Fruit fly (Drosophila melanogaster) whole organism, embryonic: ENCODE results near the gene unk.

ENCODE experiments used
- Asciz ChIP-seq: fragments of 200-800 bp; sonication (Bioruptor generic); optimal IDR thresholded peaks from 2 replicates; lab custom pipeline; 2017; ENCODE audit warnings: missing biosample characterization, mild to moderate bottlenecking, missing genetic modification characterization, missing genetic modification reagents
- CG10431 ChIP-seq: fragments of 200-800 bp; sonication (Bioruptor generic); optimal IDR thresholded peaks from 3 replicates; lab custom pipeline; 2018; ENCODE audit warnings: missing biosample characterization, mild to moderate bottlenecking, missing genetic modification characterization
- CG10654 ChIP-seq: fragments of 200-800 bp; sonication (Bioruptor generic); optimal IDR thresholded peaks from 2 replicates; lab custom pipeline; 2016; ENCODE audit warnings: missing biosample characterization, missing genetic modification characterization
- CG11398 ChIP-seq: fragments of 200-800 bp; sonication (Bioruptor generic); optimal IDR thresholded peaks from 2 replicates; lab custom pipeline; 2016; ENCODE audit warnings: missing biosample characterization, missing genetic modification characterization
- CG12236 ChIP-seq: fragments of 200-800 bp; sonication (Bioruptor generic); optimal IDR thresholded peaks from 2 replicates; lab custom pipeline; 2016; ENCODE audit warnings: missing biosample characterization, missing genetic modification characterization
- CG13775 ChIP-seq: fragments of 200-800 bp; sonication (Bioruptor generic); optimal IDR thresholded peaks from 3 replicates; lab custom pipeline; 2017; ENCODE audit warnings: missing biosample characterization, mild to moderate bottlenecking, missing genetic modification characterization
- CG14050 ChIP-seq: fragments of 200-800 bp; sonication (Bioruptor generic); IDR thresholded peaks from 3 replicates; pipeline ENCODE4 v1.3.6; 2022; ENCODE audit warnings: missing biosample characterization, missing genetic modification characterization
- CG1529 ChIP-seq: fragments of 200-800 bp; sonication (Bioruptor generic); optimal IDR thresholded peaks from 3 replicates; lab custom pipeline; 2018; ENCODE audit warnings: missing biosample characterization, missing genetic modification characterization
- CG17568 ChIP-seq: fragments of 200-800 bp; sonication (Bioruptor generic); optimal IDR thresholded peaks from 2 replicates; lab custom pipeline; 2018; ENCODE audit warnings: missing biosample characterization, mild to moderate bottlenecking, missing genetic modification characterization, moderate library complexity
- CG2129 ChIP-seq: fragments of 200-800 bp; sonication (Bioruptor generic); IDR thresholded peaks from 2 replicates; pipeline ENCODE4 v1.3.6; 2022; ENCODE audit warnings: missing biosample characterization, missing genetic modification characterization; ENCODE audit not compliant: partially characterized antibody
- CG5953 ChIP-seq: fragments of 200-800 bp; sonication (Bioruptor generic); IDR thresholded peaks from 2 replicates; pipeline ENCODE4 v1.3.6; 2022; ENCODE audit warnings: missing biosample characterization, missing genetic modification characterization
- CG9817 ChIP-seq: fragments of 200-800 bp; sonication (Bioruptor generic); optimal IDR thresholded peaks from 2 replicates; lab custom pipeline; 2018; ENCODE audit warnings: missing biosample characterization, mild to moderate bottlenecking, missing genetic modification characterization, moderate library complexity
- CG9876 ChIP-seq: fragments of 200-800 bp; sonication (Bioruptor generic); optimal IDR thresholded peaks from 2 replicates; lab custom pipeline; 2016; ENCODE audit warnings: missing biosample characterization, missing genetic modification characterization
- CTCF ChIP-seq: fragments of 200-800 bp; sonication (Bioruptor generic); optimal IDR thresholded peaks from 2 replicates; lab custom pipeline; 2017; ENCODE audit warnings: missing biosample characterization, mild to moderate bottlenecking, missing genetic modification characterization, moderate library complexity
- Chrac-16 ChIP-seq: fragments of 200-800 bp; sonication (Bioruptor generic); optimal IDR thresholded peaks from 3 replicates; lab custom pipeline; 2016; ENCODE audit warnings: missing biosample characterization, missing genetic modification characterization
- CoRest ChIP-seq: fragments of 200-800 bp; sonication (Bioruptor generic); optimal IDR thresholded peaks from 3 replicates; lab custom pipeline; 2018; ENCODE audit warnings: missing biosample characterization, mild to moderate bottlenecking, missing genetic modification characterization, moderate library complexity
- Dbx ChIP-seq: fragments of 200-800 bp; sonication (Bioruptor generic); IDR thresholded peaks from 3 replicates; pipeline ENCODE4 v1.3.6; 2022; ENCODE audit warnings: missing biosample characterization, missing genetic modification characterization
- Fer1 ChIP-seq: fragments of 200-800 bp; sonication (Bioruptor generic); optimal IDR thresholded peaks from 2 replicates; lab custom pipeline; 2017; ENCODE audit warnings: missing biosample characterization, mild to moderate bottlenecking, missing genetic modification characterization
- H15 ChIP-seq: fragments of 200-800 bp; sonication (Bioruptor generic); IDR thresholded peaks from 3 replicates; pipeline ENCODE4 v1.3.6; 2022; ENCODE audit warnings: missing biosample characterization, missing genetic modification characterization
- Hr51 ChIP-seq, 2 experiments: fragments of 200-800 bp; sonication (Bioruptor generic); optimal IDR thresholded peaks; 2 replicates in 1 of 2; 3 replicates in 1 of 2; lab custom pipeline; 2016 to 2018; ENCODE audit warnings: missing biosample characterization in 2 of 2, missing genetic modification characterization in 2 of 2, mild to moderate bottlenecking in 1 of 2, moderate library complexity in 1 of 2
- Hsf ChIP-seq: fragments of 200-800 bp; sonication (Bioruptor generic); optimal IDR thresholded peaks from 3 replicates; lab custom pipeline; 2016; ENCODE audit warnings: missing biosample characterization, missing genetic modification characterization
- Lim3 ChIP-seq: fragments of 200-800 bp; sonication (Bioruptor generic); IDR thresholded peaks from 2 replicates; pipeline ENCODE4 v1.3.6; 2022; ENCODE audit warnings: missing biosample characterization, missing genetic modification characterization
- Nf-YC ChIP-seq: fragments of 200-800 bp; optimal IDR thresholded peaks from 3 replicates; lab custom pipeline; 2019; ENCODE audit warnings: missing biosample characterization, mild to moderate bottlenecking, missing genetic modification characterization, moderate library complexity
- PHDP ChIP-seq: fragments of 200-800 bp; sonication (Bioruptor generic); optimal IDR thresholded peaks from 3 replicates; lab custom pipeline; 2018; ENCODE audit warnings: missing biosample characterization, mild to moderate bottlenecking, missing genetic modification characterization, moderate library complexity
- Sry-β ChIP-seq: fragments of 200-800 bp; sonication (Bioruptor generic); optimal IDR thresholded peaks from 2 replicates; lab custom pipeline; 2018; ENCODE audit warnings: missing biosample characterization, mild to moderate bottlenecking, missing genetic modification characterization, moderate library complexity
- Usf ChIP-seq: fragments of 200-800 bp; sonication (Bioruptor generic); optimal IDR thresholded peaks from 2 replicates; lab custom pipeline; 2017; ENCODE audit warnings: missing genotype, missing biosample characterization, missing genetic modification characterization
- ac ChIP-seq: fragments of 200-800 bp; sonication (Bioruptor generic); optimal IDR thresholded peaks from 3 replicates; lab custom pipeline; 2017; ENCODE audit warnings: missing biosample characterization, mild to moderate bottlenecking, missing genetic modification characterization
- amos ChIP-seq: fragments of 200-800 bp; sonication (Bioruptor generic); IDR thresholded peaks from 2 replicates; pipeline ENCODE4 v1.3.6; 2022; ENCODE audit warnings: missing biosample characterization, missing genetic modification characterization; ENCODE audit not compliant: partially characterized antibody
- ara ChIP-seq: fragments of 200-800 bp; sonication (Bioruptor generic); IDR thresholded peaks from 2 replicates; pipeline ENCODE4 v1.3.6; 2022; ENCODE audit warnings: missing biosample characterization, missing genetic modification characterization
- cg ChIP-seq: fragments of 200-800 bp; sonication (Bioruptor generic); optimal IDR thresholded peaks from 3 replicates; lab custom pipeline; 2019; ENCODE audit warnings: missing biosample characterization, mild to moderate bottlenecking, missing genetic modification characterization, moderate library complexity
- ci ChIP-seq: fragments of 200-800 bp; sonication (Bioruptor generic); IDR thresholded peaks from 3 replicates; pipeline ENCODE4 v1.3.6; 2022; ENCODE audit warnings: missing biosample characterization, missing genetic modification characterization
- corto ChIP-seq: fragments of 200-800 bp; sonication (Bioruptor generic); optimal IDR thresholded peaks from 2 replicates; lab custom pipeline; 2016; ENCODE audit warnings: missing biosample characterization, mild to moderate bottlenecking, missing genetic modification characterization, moderate library complexity
- dimm ChIP-seq: fragments of 200-800 bp; sonication (Bioruptor generic); IDR thresholded peaks from 2 replicates; pipeline ENCODE4 v1.3.6; 2022; ENCODE audit warnings: missing biosample characterization, missing genetic modification characterization
- gem ChIP-seq: fragments of 200-800 bp; sonication (Bioruptor generic); optimal IDR thresholded peaks from 2 replicates; lab custom pipeline; 2019; ENCODE audit warnings: missing biosample characterization, mild to moderate bottlenecking, missing genetic modification characterization, moderate library complexity
- hkb ChIP-seq, 2 experiments: fragments of 200-800 bp in 1 of 2; fragments of >200 bp in 1 of 2; sonication (Bioruptor generic) in 1 of 2; IDR thresholded peaks in 1 of 2; optimal IDR thresholded peaks in 1 of 2; 2 replicates each; pipeline versions ENCODE4 v1.3.6 to Lab custom; 2017 to 2022; ENCODE audit warnings: missing biosample characterization in 1 of 2, missing genetic modification characterization in 1 of 2
- kni ChIP-seq: fragments of 200-800 bp; sonication (Bioruptor generic); optimal IDR thresholded peaks from 3 replicates; lab custom pipeline; 2017; ENCODE audit warnings: mild to moderate bottlenecking, missing biosample characterization, missing genetic modification reagents, missing genetic modification characterization
- lbe ChIP-seq: fragments of 200-800 bp; sonication (Bioruptor generic); optimal IDR thresholded peaks from 2 replicates; lab custom pipeline; 2016; ENCODE audit warnings: missing biosample characterization, mild to moderate bottlenecking, missing genetic modification characterization
- lmd ChIP-seq: fragments of 200-800 bp; sonication (Bioruptor generic); IDR thresholded peaks from 2 replicates; pipeline ENCODE4 v1.3.6; 2022; ENCODE audit warnings: missing biosample characterization, missing genetic modification characterization
- oc ChIP-seq: fragments of 200-800 bp; sonication (Bioruptor generic); optimal IDR thresholded peaks from 2 replicates; lab custom pipeline; 2018; ENCODE audit warnings: missing biosample characterization, mild to moderate bottlenecking, missing genetic modification characterization, moderate library complexity
- onecut ChIP-seq: fragments of 200-800 bp; sonication (Bioruptor generic); IDR thresholded peaks from 2 replicates; pipeline ENCODE4 v1.3.6; 2022; ENCODE audit warnings: missing biosample characterization, missing genetic modification characterization
- org-1 ChIP-seq: fragments of 200-800 bp; sonication (Bioruptor generic); optimal IDR thresholded peaks from 2 replicates; lab custom pipeline; 2017; ENCODE audit warnings: missing biosample characterization, missing genetic modification characterization
- pan ChIP-seq, 4 experiments: fragments of >200 bp in 3 of 4; fragments of 200-800 bp in 1 of 4; sonication (Bioruptor generic) in 1 of 4; optimal IDR thresholded peaks in 3 of 4; IDR thresholded peaks in 1 of 4; 2 replicates each; pipeline versions ENCODE4 v1.3.6 to Lab custom; 2017 to 2022; ENCODE audit warnings: missing biosample characterization in 2 of 4, missing genetic modification characterization in 2 of 4, mixed read lengths in 1 of 4
- peb ChIP-seq: fragments of 200-800 bp; sonication (Bioruptor generic); IDR thresholded peaks from 2 replicates; pipeline ENCODE4 v1.3.6; 2022; ENCODE audit warnings: missing biosample characterization, missing genetic modification characterization
- pfk ChIP-seq: fragments of 200-800 bp; sonication (Bioruptor generic); optimal IDR thresholded peaks from 2 replicates; lab custom pipeline; 2018; ENCODE audit warnings: missing biosample characterization, mild to moderate bottlenecking, missing genetic modification characterization, moderate library complexity
- ranshi ChIP-seq: fragments of 200-800 bp; sonication (Bioruptor generic); IDR thresholded peaks from 2 replicates; pipeline ENCODE4 v1.3.6; 2022; ENCODE audit warnings: missing biosample characterization, missing genetic modification characterization
- sens ChIP-seq: fragments of 200-800 bp; sonication (Bioruptor generic); peaks from one replicate; lab custom pipeline; 2016; ENCODE audit warnings: missing biosample characterization, missing genetic modification characterization
- sr ChIP-seq: fragments of 200-800 bp; sonication (Bioruptor generic); IDR thresholded peaks from 3 replicates; pipeline ENCODE4 v1.3.6; 2022; ENCODE audit warnings: missing biosample characterization, missing genetic modification characterization
- trem ChIP-seq: fragments of 200-800 bp; optimal IDR thresholded peaks from 3 replicates; lab custom pipeline; 2019; ENCODE audit warnings: missing biosample characterization, mild to moderate bottlenecking, missing genetic modification characterization, moderate library complexity
- usp ChIP-seq: fragments of >200 bp; optimal IDR thresholded peaks from 2 replicates; lab custom pipeline; 2017; ENCODE audit warnings: missing biosample characterization, missing genetic modification characterization
- wor ChIP-seq: fragments of 200-800 bp; sonication (Bioruptor generic); IDR thresholded peaks from 2 replicates; pipeline ENCODE4 v1.3.6; 2022; ENCODE audit warnings: missing biosample characterization, missing genetic modification characterization

Gene unk

DNA sequence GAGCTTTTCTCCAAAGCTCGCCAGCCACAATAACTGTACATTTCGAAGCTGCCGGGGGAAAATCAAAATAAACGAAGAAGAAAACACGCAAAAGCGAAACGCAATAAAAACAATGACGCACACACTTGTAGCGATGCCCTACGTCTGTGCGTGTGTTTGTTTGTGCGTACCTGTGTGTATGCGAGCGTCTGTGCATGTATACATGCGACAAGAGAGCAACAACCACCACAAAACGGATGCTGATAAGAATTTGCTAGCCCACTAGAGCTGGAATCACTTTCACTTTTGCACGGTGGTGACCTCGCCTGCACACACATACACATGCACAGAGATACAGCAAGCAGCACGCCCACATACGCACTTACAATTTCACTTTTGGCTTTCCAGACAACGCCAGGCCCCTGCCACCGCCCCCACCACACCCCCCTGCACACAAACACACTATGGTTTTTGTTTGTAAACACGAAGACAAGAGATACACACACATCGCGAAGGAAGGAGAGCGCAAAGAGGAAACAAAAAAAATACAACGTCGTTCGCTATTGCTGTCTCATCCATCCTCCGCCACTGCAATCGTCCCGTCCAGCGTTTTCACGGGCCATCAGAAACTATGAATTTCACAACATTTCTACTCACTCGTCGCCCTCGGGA lies 672 bp downstream of the unk start (continued):
- peak; percentile 81; the same call in 2 of the 3 replicates for TF ChIP-seq sr (GFP tag; lab: Robert Waterston, UW)
- TF ChIP-seq amos (GFP tag; lab: Robert Waterston, UW), result peak; percentile 4; the same call in 1 of the 2 replicates
- TF ChIP-seq Hsf (GFP tag; lab: Kevin White, UChicago), result no peak
- no peak for TF ChIP-seq pan (optimal IDR thresholded peaks at IDR 0.05; lab: Kevin White, UChicago)
- no peak for TF ChIP-seq pan (GFP tag; optimal IDR thresholded peaks at IDR 0.05 in 1 of 2, IDR thresholded peaks at IDR 0.05 in 1 of 2)
- TF ChIP-seq CG5953 (GFP tag; lab: Robert Waterston, UW), result 0 out of 2 replicates have a peak, but pooled peaks have one; percentile 19
- TF ChIP-seq dimm, result no peak
- no peak for TF ChIP-seq CoRest (tag; lab: Kevin White, UChicago)
- no peak for TF ChIP-seq usp (GFP tag; lab: Kevin White, UChicago)
- TF ChIP-seq Sry-β (GFP tag; lab: Kevin White, UChicago), result no peak
- peak; percentile 80 for TF ChIP-seq CG10431 (GFP tag; lab: Kevin White, UChicago)
- TF ChIP-seq Usf (GFP tag; lab: Kevin White, UChicago), result no peak
- TF ChIP-seq CTCF (GFP tag; lab: Kevin White, UChicago), result no peak
- no peak for TF ChIP-seq corto (GFP tag; lab: Kevin White, UChicago)
- no peak for TF ChIP-seq Dbx (GFP tag; lab: Robert Waterston, UW)
- peak; percentile 28 for TF ChIP-seq Fer1
- peak; percentile 54 for TF ChIP-seq sens
- TF ChIP-seq CG12236 (GFP tag; lab: Kevin White, UChicago), result no peak
- no peak for TF ChIP-seq Lim3 (GFP tag; lab: Robert Waterston, UW)
- TF ChIP-seq trem, result peak; percentile 19
- no peak for TF ChIP-seq hkb (optimal IDR thresholded peaks at IDR 0.05; lab: Kevin White, UChicago)
- peak; percentile 34; the same call in 1 of the 2 replicates for TF ChIP-seq hkb (GFP tag; IDR thresholded peaks at IDR 0.05; lab: Robert Waterston, UW)
- TF ChIP-seq CG11398, result no peak
- TF ChIP-seq ara (GFP tag; lab: Robert Waterston, UW), result no peak
- TF ChIP-seq ac (GFP tag; lab: Kevin White, UChicago), result no peak
- no peak for TF ChIP-seq Chrac-16
- TF ChIP-seq CG13775, result no peak
- peak; percentile 32 for TF ChIP-seq Nf-YC (tag; lab: Kevin White, UChicago)
- TF ChIP-seq ci (GFP tag; lab: Robert Waterston, UW), result peak; percentile 49; the same call in 1 of the 3 replicates
- no peak for TF ChIP-seq CG17568 (GFP tag; lab: Kevin White, UChicago)
- TF ChIP-seq CG10654 (GFP tag; lab: Kevin White, UChicago), result no peak
- no peak for TF ChIP-seq gem (tag; lab: Kevin White, UChicago)
- TF ChIP-seq pfk (GFP tag; lab: Kevin White, UChicago), result no peak
- no peak for TF ChIP-seq CG1529
- TF ChIP-seq org-1, result no peak
- no peak for TF ChIP-seq CG9817 (tag; lab: Kevin White, UChicago)
- TF ChIP-seq Hr51 (GFP tag; optimal IDR thresholded peaks at IDR 0.05; lab: Kevin White, UChicago), result peak in 1 of 2 experiments; percentile 50
- no peak for TF ChIP-seq lmd
- TF ChIP-seq wor (GFP tag; lab: Robert Waterston, UW), result no peak
- TF ChIP-seq kni (GFP tag; lab: Kevin White, UChicago), result peak; percentile 80
- no peak for TF ChIP-seq Asciz (GFP tag; lab: Kevin White, UChicago)
- 0 out of 2 replicates have a peak, but pooled peaks have one; percentile 5 for TF ChIP-seq onecut (GFP tag; lab: Robert Waterston, UW)
- TF ChIP-seq CG14050 (GFP tag; lab: Robert Waterston, UW), result no peak
- no peak for TF ChIP-seq ranshi (GFP tag; lab: Robert Waterston, UW)
- TF ChIP-seq CG9876 (GFP tag; lab: Kevin White, UChicago), result no peak
- TF ChIP-seq cg, result peak; percentile 99
- peak; percentile 4 for TF ChIP-seq oc (tag; lab: Kevin White, UChicago)
- TF ChIP-seq CG2129 (GFP tag; lab: Robert Waterston, UW), result no peak
- no peak for TF ChIP-seq peb (GFP tag; lab: Robert Waterston, UW)
- TF ChIP-seq H15 (GFP tag; lab: Robert Waterston, UW), result no peak
- peak; percentile 2 for TF ChIP-seq lbe (GFP tag; lab: Kevin White, UChicago)
- TF ChIP-seq PHDP (tag; lab: Kevin White, UChicago), result peak; percentile 2
